Worm (Caenorhabditis elegans) whole organism, early embryonic: Measurements from ENCODE around the gene C05B5.17.

Source experiments
- hnd-1 ChIP-seq: sonication (generic microtip); optimal IDR thresholded peaks from 2 replicates; lab custom pipeline; 2016; ENCODE audit warnings: missing genetic modification characterization, missing compliant biosample characterization
- pes-1 ChIP-seq: fragments of 200-800 bp; sonication (Bioruptor generic); IDR thresholded peaks from 2 replicates; pipeline ENCODE4 v1.3.6; 2022; ENCODE audit warnings: missing genetic modification reagents, missing genetic modification characterization, missing compliant biosample characterization

ce11 chrIII:10025989-10026388 is 26.9 kb upstream of the C05B5.17 start, which contains the start of gene ins-22:
- no peak for TF ChIP-seq pes-1 (GFP tag; lab: Robert Waterston, UW)
- no peak for TF ChIP-seq hnd-1
